Fruit fly (Drosophila melanogaster) whole organism, wandering third instar larva: ENCODE measurements around the gene CG44406.

Experiments used
- CG32264 ChIP-seq: fragments of 200-800 bp; sonication (Bioruptor generic); optimal IDR thresholded peaks from 2 replicates; lab custom pipeline; 2016; ENCODE audit warnings: missing biosample characterization, missing genetic modification characterization
- CG9705 ChIP-seq: fragments of 200-800 bp; sonication (Bioruptor generic); optimal IDR thresholded peaks from 2 replicates; lab custom pipeline; 2018; ENCODE audit warnings: missing biosample characterization, mild to moderate bottlenecking, missing genetic modification characterization
- CrebA ChIP-seq: fragments of 200-800 bp; sonication (Bioruptor generic); optimal IDR thresholded peaks from 2 replicates; lab custom pipeline; 2016; ENCODE audit warnings: missing biosample characterization, mild to moderate bottlenecking, missing genetic modification characterization, borderline replicate concordance
- Dfd ChIP-seq: fragments of >200 bp; optimal IDR thresholded peaks from 2 replicates; lab custom pipeline; 2017; ENCODE audit warnings: missing biosample characterization, missing genetic modification characterization
- Dif ChIP-seq: fragments of 200-275, 200-300 bp; sonication (Bioruptor generic); optimal IDR thresholded peaks from 2 replicates; lab custom pipeline; 2018; ENCODE audit warnings: missing biosample characterization, missing genetic modification characterization; ENCODE audit not compliant: partially characterized antibody
- GATAd ChIP-seq: sonication (Bioruptor generic); optimal IDR thresholded peaks from 2 replicates; lab custom pipeline; 2016; ENCODE audit warnings: missing biosample characterization, missing genetic modification characterization
- HLH106 ChIP-seq: fragments of 200-800 bp; optimal IDR thresholded peaks from 3 replicates; lab custom pipeline; 2019; ENCODE audit warnings: missing biosample characterization, mild to moderate bottlenecking, missing genetic modification characterization, moderate library complexity
- Hnf4 ChIP-seq: fragments of 200-800 bp; sonication (Bioruptor generic); optimal IDR thresholded peaks from 2 replicates; lab custom pipeline; 2016; ENCODE audit warnings: missing biosample characterization, mild to moderate bottlenecking, missing genetic modification characterization
- Hr78 ChIP-seq: fragments of >200 bp; optimal IDR thresholded peaks from 2 replicates; lab custom pipeline; 2017; ENCODE audit warnings: missing biosample characterization, missing genetic modification characterization
- Hr83 ChIP-seq: fragments of 200-300 bp; sonication (Bioruptor generic); optimal IDR thresholded peaks from 2 replicates; lab custom pipeline; 2016; ENCODE audit warnings: missing biosample characterization, mild to moderate bottlenecking, missing genetic modification characterization, moderate library complexity; ENCODE audit not compliant: poor library complexity, severe bottlenecking
- Jra ChIP-seq: sonication (Bioruptor generic); optimal IDR thresholded peaks from 2 replicates; lab custom pipeline; 2016; ENCODE audit warnings: missing biosample characterization, missing genetic modification characterization
- Mio ChIP-seq: sonication (Bioruptor generic); optimal IDR thresholded peaks from 2 replicates; lab custom pipeline; 2016; ENCODE audit warnings: missing biosample characterization, missing genetic modification characterization
- Myc ChIP-seq: fragments of >200 bp; optimal IDR thresholded peaks from 2 replicates; lab custom pipeline; 2017
- OdsH ChIP-seq: fragments of 200-800 bp; sonication (Bioruptor generic); optimal IDR thresholded peaks from 2 replicates; lab custom pipeline; 2016; ENCODE audit warnings: missing biosample characterization, mild to moderate bottlenecking, missing genetic modification characterization
- Rel ChIP-seq, 2 experiments: fragments of 200-800 bp; sonication (Bioruptor generic) in 1 of 2; optimal IDR thresholded peaks; 2 replicates in 1 of 2; 3 replicates in 1 of 2; lab custom pipeline; 2016 to 2019; ENCODE audit warnings: mild to moderate bottlenecking in 2 of 2, missing biosample characterization in 2 of 2, missing genetic modification characterization in 2 of 2, moderate library complexity in 1 of 2
- Sp1 ChIP-seq: fragments of 200-800 bp; sonication (Bioruptor generic); optimal IDR thresholded peaks from 3 replicates; lab custom pipeline; 2019; ENCODE audit warnings: missing biosample characterization, mild to moderate bottlenecking, missing genetic modification characterization, moderate library complexity
- Vsx2 ChIP-seq: fragments of 200-300, 225-300 bp; sonication (Bioruptor generic); optimal IDR thresholded peaks from 2 replicates; lab custom pipeline; 2018; ENCODE audit warnings: missing biosample characterization, missing genetic modification characterization; ENCODE audit not compliant: partially characterized antibody
- br ChIP-seq: fragments of 200-800 bp; sonication (Bioruptor generic); optimal IDR thresholded peaks from 2 replicates; lab custom pipeline; 2016; ENCODE audit warnings: missing biosample characterization, missing genetic modification characterization
- brk ChIP-seq: fragments of 200-800 bp; sonication (Bioruptor generic); optimal IDR thresholded peaks from 2 replicates; lab custom pipeline; 2016; ENCODE audit warnings: missing biosample characterization, mild to moderate bottlenecking, missing genetic modification characterization
- dl ChIP-seq, 2 experiments: fragments of 175-275, 200-275 bp in 1 of 2; fragments of 200-275 bp in 1 of 2; sonication (Bioruptor generic); optimal IDR thresholded peaks; lab custom pipeline; 2018; ENCODE audit warnings: mild to moderate bottlenecking in 2 of 2, missing biosample characterization in 2 of 2, missing genetic modification characterization in 2 of 2, moderate library complexity in 2 of 2; ENCODE audit not compliant: partially characterized antibody in 2 of 2, insufficient read depth in 1 of 2
- dmrt93B ChIP-seq: fragments of 200-800 bp; sonication (Bioruptor generic); optimal IDR thresholded peaks from 2 replicates; lab custom pipeline; 2018; ENCODE audit warnings: missing biosample characterization, mild to moderate bottlenecking, missing genetic modification characterization
- dsf ChIP-seq: sonication (Bioruptor generic); optimal IDR thresholded peaks from 2 replicates; lab custom pipeline; 2016; ENCODE audit warnings: missing biosample characterization, missing genetic modification characterization, borderline replicate concordance
- ey ChIP-seq: fragments of 200-800 bp; sonication (Bioruptor generic); optimal IDR thresholded peaks from 2 replicates; lab custom pipeline; 2016; ENCODE audit warnings: missing biosample characterization, missing genetic modification characterization
- foxo ChIP-seq, 2 experiments: fragments of 200-800 bp; sonication (Bioruptor generic); optimal IDR thresholded peaks; 2 replicates in 1 of 2; 3 replicates in 1 of 2; lab custom pipeline; 2016 to 2017; ENCODE audit warnings: missing biosample characterization in 2 of 2, missing genetic modification characterization in 2 of 2
- h ChIP-seq: fragments of 200-800 bp; sonication (Bioruptor generic); optimal IDR thresholded peaks from 3 replicates; lab custom pipeline; 2016; ENCODE audit warnings: missing biosample characterization, mild to moderate bottlenecking, missing genetic modification characterization
- jim ChIP-seq: fragments of 175-275, 200-325 bp; sonication (Bioruptor generic); optimal IDR thresholded peaks from 2 replicates; lab custom pipeline; 2016; ENCODE audit warnings: missing biosample characterization, mild to moderate bottlenecking, missing genetic modification characterization
- lola ChIP-seq: fragments of >200 bp; optimal IDR thresholded peaks from 2 replicates; lab custom pipeline; 2017; ENCODE audit warnings: missing biosample characterization, missing genetic modification characterization
- pan ChIP-seq: fragments of >200 bp; optimal IDR thresholded peaks from 2 replicates; lab custom pipeline; 2017
- psq ChIP-seq: fragments of 200-800 bp; sonication (Bioruptor generic); optimal IDR thresholded peaks from 3 replicates; lab custom pipeline; 2017; ENCODE audit warnings: missing biosample characterization, mild to moderate bottlenecking, missing genetic modification characterization, moderate library complexity
- rgr ChIP-seq: fragments of 200-800 bp; sonication (Bioruptor generic); optimal IDR thresholded peaks from 3 replicates; lab custom pipeline; 2016; ENCODE audit warnings: missing biosample characterization, mild to moderate bottlenecking, missing genetic modification characterization
- sage ChIP-seq: fragments of 200-800 bp; sonication (Bioruptor generic); optimal IDR thresholded peaks from 2 replicates; lab custom pipeline; 2016; ENCODE audit warnings: missing biosample characterization, mild to moderate bottlenecking, missing genetic modification characterization
- sv ChIP-seq: fragments of 200-800 bp; sonication (Bioruptor generic); optimal IDR thresholded peaks from 3 replicates; lab custom pipeline; 2016; ENCODE audit warnings: missing biosample characterization, missing genetic modification characterization
- usp ChIP-seq: fragments of >200 bp; optimal IDR thresholded peaks from 2 replicates; lab custom pipeline; 2017; ENCODE audit warnings: missing biosample characterization, missing genetic modification characterization
- woc ChIP-seq: sonication (Bioruptor generic); optimal IDR thresholded peaks from 2 replicates; lab custom pipeline; 2016; ENCODE audit warnings: missing biosample characterization, mild to moderate bottlenecking, missing genetic modification characterization

Gene CG44406

DNA sequence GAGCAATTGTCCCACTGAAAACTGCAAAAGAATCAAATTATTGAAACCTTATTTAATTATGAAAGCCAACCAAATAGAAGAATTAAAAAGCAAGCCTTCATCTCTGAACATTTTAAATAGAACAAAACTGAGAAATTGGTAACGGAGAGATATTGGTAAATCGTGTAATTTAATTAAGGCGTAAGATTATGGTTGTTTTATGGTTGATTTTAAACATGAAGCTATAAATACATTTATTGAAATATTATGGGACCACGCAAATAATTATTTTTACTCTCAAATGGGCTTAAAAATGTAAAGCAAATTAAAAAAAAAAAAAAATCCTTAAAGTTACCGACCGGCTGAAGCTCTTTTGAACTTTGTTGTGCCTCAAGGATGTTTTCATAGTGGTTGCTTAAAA lies at the start of gene CG44406:
Gene CG44406 (minus strand): TSS at position 101 of the 400 bp plus-strand sequence.
- no peak for TF ChIP-seq Hr83 (GFP tag; lab: Kevin White, UChicago)
- no peak for TF ChIP-seq GATAd
- TF ChIP-seq Rel (GFP tag; optimal IDR thresholded peaks at IDR 0.05; lab: Kevin White, UChicago), result no peak
- no peak for TF ChIP-seq Rel (tag; optimal IDR thresholded peaks at IDR 0.05; lab: Kevin White, UChicago)
- no peak for TF ChIP-seq usp (GFP tag; lab: Kevin White, UChicago)
- TF ChIP-seq ey, result no peak
- TF ChIP-seq br, result no peak
- no peak for TF ChIP-seq OdsH (GFP tag; lab: Kevin White, UChicago)
- no peak for TF ChIP-seq foxo (GFP tag; optimal IDR thresholded peaks at IDR 0.05; lab: Kevin White, UChicago)
- no peak for TF ChIP-seq dmrt93B
- TF ChIP-seq h (GFP tag; lab: Kevin White, UChicago), result no peak
- no peak for TF ChIP-seq Mio
- no peak for TF ChIP-seq Sp1
- TF ChIP-seq Myc, result no peak
- no peak for TF ChIP-seq HLH106
- TF ChIP-seq lola, result no peak
- TF ChIP-seq Hnf4 (GFP tag; lab: Kevin White, UChicago), result no peak

- TF ChIP-seq dl (GFP tag; optimal IDR thresholded peaks at IDR 0.05; lab: Kevin White, UChicago; ENCODE audit: insufficient read depth in 1 of 2, partially characterized antibody in 2 of 2), result no peak
- TF ChIP-seq ey, result no peak
- no peak for TF ChIP-seq Hr83 (GFP tag; lab: Kevin White, UChicago)
- TF ChIP-seq Vsx2 (GFP tag; lab: Kevin White, UChicago), result no peak
- no peak for TF ChIP-seq Dif
- no peak for TF ChIP-seq OdsH (GFP tag; lab: Kevin White, UChicago)
- TF ChIP-seq dsf (GFP tag; lab: Kevin White, UChicago), result no peak
- TF ChIP-seq CrebA (GFP tag; lab: Kevin White, UChicago), result no peak
- no peak for TF ChIP-seq CG9705
- TF ChIP-seq jim (GFP tag; lab: Kevin White, UChicago), result no peak
- no peak for TF ChIP-seq Hnf4 (GFP tag; lab: Kevin White, UChicago)
- no peak for TF ChIP-seq HLH106
- no peak for TF ChIP-seq Myc
- no peak for TF ChIP-seq brk (GFP tag; lab: Kevin White, UChicago)
These were observed 45.4 kb upstream of the CG44406 start for dm6 chr2L:17027503-17027902.

DNA sequence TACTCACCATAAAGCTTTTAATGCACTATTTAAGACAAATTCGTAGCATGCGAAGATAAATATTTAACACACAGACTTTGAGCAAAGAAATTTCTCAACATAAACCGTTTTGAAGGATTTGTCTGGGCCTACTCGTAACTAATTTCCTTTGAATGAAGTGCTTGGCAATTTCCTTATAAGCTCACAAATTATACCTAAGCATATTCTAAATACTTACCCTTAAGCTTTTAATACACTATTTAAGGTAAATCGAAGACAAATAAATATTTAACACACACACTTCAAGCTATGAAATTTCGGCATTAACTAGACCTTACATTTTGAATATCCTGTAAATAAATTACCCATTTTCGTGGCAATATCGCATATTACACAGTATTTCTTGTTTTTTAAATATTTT lies 32.5 kb upstream of the CG44406 start, which contains the start of gene CG6304:
Gene CG6304 (minus strand): TSS at position 101 of the 400 bp plus-strand sequence.
- no peak for TF ChIP-seq woc
- TF ChIP-seq sage, result no peak
- TF ChIP-seq pan (lab: Kevin White, UChicago), result no peak
- no peak for TF ChIP-seq psq
- TF ChIP-seq Hr83 (GFP tag; lab: Kevin White, UChicago), result no peak
- no peak for TF ChIP-seq brk (GFP tag; lab: Kevin White, UChicago)
- no peak for TF ChIP-seq CrebA (GFP tag; lab: Kevin White, UChicago)
- no peak for TF ChIP-seq Hr78 (GFP tag; lab: Kevin White, UChicago)
- TF ChIP-seq, all 38 proteins: peak for 0

DNA sequence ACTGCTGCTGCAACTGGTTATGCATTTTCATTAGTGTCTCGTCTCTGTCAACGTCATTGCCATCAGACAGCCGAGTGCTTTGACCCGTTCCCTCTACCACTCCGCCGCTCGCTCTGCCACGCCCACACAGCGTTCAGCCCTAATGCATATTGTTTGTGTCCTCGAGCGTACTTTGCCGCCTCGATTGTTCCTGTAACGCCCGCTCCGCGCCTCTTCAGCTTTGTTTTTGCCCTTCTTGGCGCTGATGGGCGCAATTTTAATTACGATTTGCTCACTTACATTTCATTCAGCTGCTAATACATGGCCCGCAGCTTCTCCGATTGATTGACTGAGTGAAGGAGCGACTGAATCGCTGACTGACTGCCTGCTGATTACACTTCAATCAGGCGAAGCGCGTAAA lies 14.2 kb upstream of the CG44406 start:
- TF ChIP-seq HLH106 (no peak), CG32264 (GFP tag; lab: Kevin White, UChicago) (no peak), jim (GFP tag; lab: Kevin White, UChicago) (no peak), Myc (no peak), Jra (GFP tag; lab: Kevin White, UChicago) (no peak), dmrt93B (no peak), ey (no peak), rgr (GFP tag; lab: Kevin White, UChicago) (no peak), Vsx2 (GFP tag; lab: Kevin White, UChicago) (no peak)

- TF ChIP-seq OdsH (GFP tag; lab: Kevin White, UChicago), result no peak
- no peak for TF ChIP-seq CG9705
- TF ChIP-seq Mio, result no peak
- TF ChIP-seq GATAd, result no peak
- no peak for TF ChIP-seq Hr83 (GFP tag; lab: Kevin White, UChicago)
- TF ChIP-seq Rel (GFP tag; optimal IDR thresholded peaks at IDR 0.05; lab: Kevin White, UChicago), result no peak
- no peak for TF ChIP-seq Rel (tag; optimal IDR thresholded peaks at IDR 0.05; lab: Kevin White, UChicago)
- no peak for TF ChIP-seq foxo (GFP tag; optimal IDR thresholded peaks at IDR 0.05; lab: Kevin White, UChicago)
- no peak for TF ChIP-seq usp (GFP tag; lab: Kevin White, UChicago)
- TF ChIP-seq woc, result no peak
- no peak for TF ChIP-seq Dif
- TF ChIP-seq Dfd (GFP tag; lab: Kevin White, UChicago), result no peak
- TF ChIP-seq dmrt93B, result no peak
- no peak for TF ChIP-seq h (GFP tag; lab: Kevin White, UChicago)
- no peak for TF ChIP-seq lola
- TF ChIP-seq ey, result no peak
- TF ChIP-seq rgr (GFP tag; lab: Kevin White, UChicago), result no peak
- no peak for TF ChIP-seq psq
- TF ChIP-seq sv (GFP tag; lab: Kevin White, UChicago), result no peak
These were observed 2.6 kb upstream of the CG44406 start, which contains the start of gene CG31806 for dm6 chr2L:16984678-16985077. TSS of gene CG31806 (plus strand) at chr2L:16984978.
